Worm (Caenorhabditis elegans): ENCODE measurements around the gene nhr-216.

ce11 chrV:5319477-5319876, 39.2 kb downstream of the nhr-216 start, which contains the start of gene ceh-34:
- TF ChIP-seq ztf-11 (tag; optimal IDR thresholded peaks at IDR 0.05) (no peak), nhr-237 (tag; optimal IDR thresholded peaks at IDR 0.05) (no peak), ceh-82 (tag; optimal IDR thresholded peaks at IDR 0.05) (no peak), pqm-1 (tag; optimal IDR thresholded peaks at IDR 0.05) (no peak), fkh-10 (GFP tag; optimal IDR thresholded peaks at IDR 0.05) (no peak), nhr-23 (tag; optimal IDR thresholded peaks at IDR 0.05) (no peak)

Data from whole organism, L3 larva.